Worm (Caenorhabditis elegans): ENCODE data around the gene C17B7.12.

DNA sequence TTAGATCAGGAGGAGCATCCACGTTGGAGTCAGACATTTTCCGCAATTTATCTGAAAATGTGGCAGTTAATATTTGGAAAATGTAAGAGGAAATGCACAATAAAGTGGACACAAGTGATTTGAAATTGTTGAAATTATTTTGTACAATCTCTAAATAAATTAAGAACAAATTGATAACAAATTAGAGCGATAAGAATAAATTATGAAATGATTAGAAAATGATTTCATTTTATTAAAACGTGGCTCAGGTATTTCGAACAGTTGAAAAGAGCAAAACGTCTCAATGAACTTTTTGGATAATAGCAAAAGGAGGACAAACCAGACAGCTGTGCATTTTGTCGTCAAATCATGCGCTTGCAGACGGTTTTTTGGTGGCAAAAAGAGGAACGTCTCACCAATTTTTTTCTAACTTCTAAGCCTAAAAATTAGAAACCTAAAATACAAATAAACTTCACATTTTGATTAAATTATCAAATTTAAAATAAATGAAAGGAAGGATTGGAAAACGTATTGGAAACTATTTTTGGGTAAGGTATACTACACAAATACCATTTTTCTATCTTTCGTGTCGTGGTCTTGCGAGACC is 6.5 kb upstream of the C17B7.12 start, which contains the start of gene fbxa-65:
- TF ChIP-seq lsy-2 (tag; optimal IDR thresholded peaks at IDR 0.05) (no peak), mdl-1 (tag; optimal IDR thresholded peaks at IDR 0.05) (no peak)
